Worm (Caenorhabditis elegans): ENCODE measurements around the gene spp-18.

DNA sequence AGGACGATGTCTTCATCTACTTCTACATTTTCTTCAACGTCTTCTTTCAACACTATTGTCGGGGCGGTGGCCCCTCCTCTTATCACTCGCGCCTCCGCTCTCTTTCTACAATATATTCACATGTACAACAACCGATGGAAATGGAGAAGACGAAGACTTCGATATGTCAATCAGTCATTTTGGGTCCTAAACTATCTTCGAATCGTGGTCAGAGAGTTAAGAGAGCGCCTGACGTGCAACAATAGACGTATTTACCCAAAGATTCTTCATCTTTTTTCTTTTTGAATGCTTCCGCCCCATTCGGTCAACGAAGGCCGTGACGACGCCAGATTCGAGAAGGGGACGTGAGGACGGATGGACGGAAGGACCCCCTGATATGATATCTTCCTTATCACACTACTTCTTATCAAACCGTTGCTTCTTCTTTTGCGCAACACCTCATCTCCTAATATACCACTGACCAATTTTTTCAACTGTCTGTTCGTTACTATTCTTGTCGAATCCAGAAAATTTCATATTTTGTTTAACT, 39.5 kb downstream of the spp-18 start:
- TF ChIP-seq skn-1 (tag; optimal IDR thresholded peaks at IDR 0.05): no peak
- no peak for TF ChIP-seq irx-1 (tag; optimal IDR thresholded peaks at IDR 0.05)
- peak in 4 of 6 experiments; percentile 53 to 63 (median 56) for TF ChIP-seq elt-3 (tag; optimal IDR thresholded peaks at IDR 0.05)
- TF ChIP-seq nhr-47 (tag; optimal IDR thresholded peaks at IDR 0.05): no peak
- no peak for TF ChIP-seq ama-1 (optimal IDR thresholded peaks at IDR 0.05)
- no peak for TF ChIP-seq nhr-84 (tag; optimal IDR thresholded peaks at IDR 0.05)
- no peak for TF ChIP-seq nhr-76 (tag; optimal IDR thresholded peaks at IDR 0.05)
- no peak for TF ChIP-seq elt-2 (tag; optimal IDR thresholded peaks at IDR 0.05)
- TF ChIP-seq tbx-2 (tag; optimal IDR thresholded peaks at IDR 0.05): no peak
- TF ChIP-seq sox-4 (tag; optimal IDR thresholded peaks at IDR 0.05): no peak
- TF ChIP-seq alr-1 (tag; optimal IDR thresholded peaks at IDR 0.05; ENCODE audit: borderline replicate concordance): no peak
- no peak for TF ChIP-seq ces-1 (GFP tag; optimal IDR thresholded peaks at IDR 0.05)
